Worm (Caenorhabditis elegans) whole organism, L3 larva: ENCODE results near the gene vha-6.

ENCODE experiments used
- elt-1 ChIP-seq: fragments of 150-350 bp; optimal IDR thresholded peaks from 2 replicates; lab custom pipeline; 2014; ENCODE audit warnings: missing biosample characterization, missing genetic modification characterization
- elt-3 ChIP-seq, 3 experiments: fragments of 150-350 bp in 1 of 3; sonication (generic microtip) in 2 of 3; optimal IDR thresholded peaks; 2 replicates in 2 of 3; 4 replicates in 1 of 3; lab custom pipeline; 2014 to 2017; ENCODE audit warnings: missing biosample characterization in 3 of 3, missing genetic modification characterization in 3 of 3
- fkh-10 ChIP-seq: sonication (generic microtip); optimal IDR thresholded peaks from 2 replicates; lab custom pipeline; 2017; ENCODE audit warnings: missing biosample characterization, missing genetic modification reagents, missing genetic modification characterization
- lin-15B ChIP-seq: fragments of 150-350 bp; optimal IDR thresholded peaks from 2 replicates; lab custom pipeline; 2014; ENCODE audit warnings: missing biosample characterization, missing genetic modification characterization
- nhr-12 ChIP-seq: fragments of 150-350 bp; optimal IDR thresholded peaks from 2 replicates; lab custom pipeline; 2014; ENCODE audit warnings: missing biosample characterization, missing genetic modification characterization
- nhr-237 ChIP-seq: fragments of 150-350 bp; optimal IDR thresholded peaks from 2 replicates; lab custom pipeline; 2014; ENCODE audit warnings: missing biosample characterization, missing genetic modification characterization
- nhr-28 ChIP-seq: fragments of 150-350 bp; optimal IDR thresholded peaks from 2 replicates; lab custom pipeline; 2014; ENCODE audit warnings: missing biosample characterization, missing genetic modification characterization
- nhr-77 ChIP-seq: fragments of 150-350 bp; optimal IDR thresholded peaks from 2 replicates; lab custom pipeline; 2014; ENCODE audit warnings: missing biosample characterization, missing genetic modification characterization
- pqm-1 ChIP-seq: fragments of 150-350 bp; optimal IDR thresholded peaks from 2 replicates; lab custom pipeline; 2017; ENCODE audit warnings: missing biosample characterization, missing genetic modification characterization, inconsistent platforms
- skn-1 ChIP-seq: fragments of 150-350 bp; optimal IDR thresholded peaks from 2 replicates; lab custom pipeline; 2014; ENCODE audit warnings: missing biosample characterization, missing genetic modification characterization
- unc-39 ChIP-seq: sonication (generic microtip); optimal IDR thresholded peaks from 4 replicates; lab custom pipeline; 2017; ENCODE audit warnings: missing biosample characterization, missing genetic modification characterization
- unc-62 ChIP-seq: fragments of 150-350 bp; sonication (generic microtip); optimal IDR thresholded peaks from 4 replicates; lab custom pipeline; 2014; ENCODE audit warnings: missing biosample characterization, missing genetic modification reagents, missing genetic modification characterization
- ztf-11 ChIP-seq: fragments of 150-350 bp; optimal IDR thresholded peaks from 2 replicates; lab custom pipeline; 2014; ENCODE audit warnings: missing biosample characterization, missing genetic modification characterization

ce11 chrII:11444973-11445372 is 6.7 kb upstream of the vha-6 start, which contains the start of gene W02B12.13:
- TF ChIP-seq unc-39 (tag; lab: Kevin White, UChicago): no peak
- TF ChIP-seq elt-3 (tag; optimal IDR thresholded peaks at IDR 0.05; lab: Kevin White, UChicago): no peak
- TF ChIP-seq ztf-11 (tag; lab: Kevin White, UChicago): no peak
- TF ChIP-seq unc-62 (GFP tag; lab: Kevin White, UChicago): no peak
- TF ChIP-seq elt-1 (tag; lab: Kevin White, UChicago): no peak
- no peak for TF ChIP-seq fkh-10 (GFP tag; lab: Kevin White, UChicago)
- no peak for TF ChIP-seq skn-1 (tag; lab: Kevin White, UChicago)
- TF ChIP-seq nhr-237 (tag; lab: Kevin White, UChicago): no peak
- TF ChIP-seq lin-15B (tag; lab: Kevin White, UChicago): no peak
- no peak for TF ChIP-seq pqm-1 (tag; lab: Kevin White, UChicago)
- TF ChIP-seq nhr-77 (tag; lab: Kevin White, UChicago): no peak
- TF ChIP-seq nhr-28: no peak
- no peak for TF ChIP-seq nhr-12 (tag; lab: Kevin White, UChicago)
